Worm (Caenorhabditis elegans): Measurements from ENCODE around the gene nadk-1.

ce11 chrIV:1470364-1470763 is 13.5 kb downstream of the nadk-1 start:
- no peak for TF ChIP-seq nhr-237 (tag; optimal IDR thresholded peaks at IDR 0.05)
- no peak for TF ChIP-seq drap-1 (GFP tag; optimal IDR thresholded peaks at IDR 0.05)
